Worm (Caenorhabditis elegans): ENCODE data around the gene F35B12.9.

ce11 chrV:11615948-11616681, 15.1 kb downstream of the F35B12.9 start, which contains the start of gene nlp-24:
- TF ChIP-seq hmbx-1 (tag; optimal IDR thresholded peaks at IDR 0.05) (no peak), hnd-1 (tag; optimal IDR thresholded peaks at IDR 0.05) (no peak), ceh-36 (tag; optimal IDR thresholded peaks at IDR 0.05) (no peak), ceh-13 (GFP tag; optimal IDR thresholded peaks at IDR 0.05) (no peak), tbx-37 (GFP tag; conservative IDR thresholded peaks at IDR 0.05) (no peak), F13C5.2 (tag; optimal IDR thresholded peaks at IDR 0.05) (no peak), ama-1 (optimal IDR thresholded peaks at IDR 0.05) (no peak), scrt-1 (GFP tag; IDR thresholded peaks at IDR 0.05) (no peak), ets-7 (tag; optimal IDR thresholded peaks at IDR 0.05) (no peak), aly-1 (tag; optimal IDR thresholded peaks at IDR 0.05) (no peak), flt-1 (GFP tag; IDR thresholded peaks at IDR 0.05) (no peak), hmg-4 (GFP tag; optimal IDR thresholded peaks at IDR 0.05) (no peak), B0310.2 (tag; optimal IDR thresholded peaks at IDR 0.05) (no peak)
